Worm (Caenorhabditis elegans): Measurements from ENCODE around the gene clec-123.

- no peak for TF ChIP-seq dao-5 (tag; optimal IDR thresholded peaks at IDR 0.05)
- no peak for TF ChIP-seq W03F9.2 (tag; optimal IDR thresholded peaks at IDR 0.05)
- TF ChIP-seq him-1 (tag; optimal IDR thresholded peaks at IDR 0.05) = no peak
Measured at ce11 chrII:3154383-3154782, 40.3 kb downstream of the clec-123 start, which contains the start of gene sri-32.

All from whole organism, L4/young adult.